Worm (Caenorhabditis elegans) whole organism, midembryonic: ENCODE results near the gene chdh-1.

Source experiments
- tab-1 ChIP-seq: fragments of 200-800 bp; sonication (Bioruptor generic); IDR thresholded peaks from 2 replicates; pipeline ENCODE4 v1.3.6; 2022; ENCODE audit warnings: missing genetic modification characterization, missing compliant biosample characterization
- ztf-23 ChIP-seq: fragments of 200-800 bp; sonication (Bioruptor generic); IDR thresholded peaks from 2 replicates; pipeline ENCODE4 v1.3.6; 2022; ENCODE audit warnings: missing genetic modification reagents, missing genetic modification characterization, missing compliant biosample characterization

DNA sequence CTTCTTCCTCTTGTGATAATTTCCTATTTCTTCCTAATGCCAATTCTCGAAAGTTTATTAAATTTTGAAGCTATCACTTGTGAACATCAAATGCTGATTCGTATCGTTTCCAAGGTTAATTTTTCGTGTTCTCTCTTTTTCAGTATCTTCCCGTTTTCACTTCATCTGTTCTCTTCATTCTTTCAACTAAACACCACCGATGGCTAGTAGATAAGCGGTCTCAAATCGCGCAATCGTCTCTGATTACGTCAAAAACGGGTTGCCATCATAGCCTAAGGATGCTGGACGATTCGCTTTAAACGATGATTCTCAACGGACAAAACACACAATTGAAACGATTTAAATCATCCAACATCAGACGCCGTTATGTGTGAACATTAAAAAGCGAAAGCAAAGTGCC lies 18.9 kb upstream of the chdh-1 start:
- TF ChIP-seq ztf-23 (GFP tag; lab: Robert Waterston, UW) (no peak), tab-1 (GFP tag; lab: Robert Waterston, UW) (no peak)
